Worm (Caenorhabditis elegans) whole organism, L4/young adult: ENCODE results near the gene K02C4.5.

ENCODE experiments used
- W03F9.2 ChIP-seq: fragments of 150-350 bp; optimal IDR thresholded peaks from 2 replicates; lab custom pipeline; 2014; ENCODE audit warnings: missing biosample characterization, missing genetic modification characterization
- dao-5 ChIP-seq: sonication (generic microtip); optimal IDR thresholded peaks from 2 replicates; lab custom pipeline; 2016; ENCODE audit warnings: missing genotype, missing genetic modification characterization, moderate library complexity, missing compliant biosample characterization
- him-1 ChIP-seq: sonication (generic microtip); optimal IDR thresholded peaks from 2 replicates; lab custom pipeline; 2016; ENCODE audit warnings: missing genotype, missing genetic modification reagents, missing genetic modification characterization, missing compliant biosample characterization

DNA sequence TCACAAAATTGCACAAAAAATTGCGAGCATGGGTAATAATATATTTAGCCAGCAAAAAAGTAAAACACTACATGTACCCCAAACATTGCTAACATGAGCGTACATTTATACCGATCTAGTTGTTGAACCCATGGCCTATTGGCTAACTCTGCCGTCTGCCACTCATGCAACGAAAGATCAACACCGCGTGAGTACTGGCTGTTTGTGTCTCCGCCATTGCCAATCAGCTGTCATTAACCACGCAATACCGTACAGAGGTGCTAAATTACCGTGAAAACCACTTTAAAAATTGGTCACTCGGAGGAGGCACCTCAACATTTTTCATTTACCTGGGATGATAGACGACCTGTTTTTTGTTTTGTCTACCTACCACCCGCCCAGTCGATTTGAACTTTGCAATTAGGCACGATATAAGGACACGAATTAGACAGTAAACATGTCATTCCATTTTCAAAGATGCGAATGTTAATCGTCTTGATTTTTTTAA, 2.9 kb upstream of the K02C4.5 start, which contains the start of gene K02C4.2:
- TF ChIP-seq him-1 (tag; lab: Kevin White, UChicago) (peak; percentile 13), W03F9.2 (peak; percentile 46), dao-5 (tag; lab: Kevin White, UChicago) (peak; percentile 83)
